Worm (Caenorhabditis elegans) whole organism, late embryonic: ENCODE data around the gene F59B2.14.

Source experiments
- F13H6.1 ChIP-seq: sonication (generic microtip); optimal IDR thresholded peaks from 2 replicates; lab custom pipeline; 2016; ENCODE audit warnings: missing genetic modification characterization, missing compliant biosample characterization
- ceh-6 ChIP-seq: fragments of 200-800 bp; sonication (Bioruptor generic); optimal IDR thresholded peaks from 2 replicates; lab custom pipeline; 2018; ENCODE audit warnings: mild to moderate bottlenecking, missing genetic modification characterization, missing compliant biosample characterization
- ets-4 ChIP-seq: sonication (generic microtip); optimal IDR thresholded peaks from 2 replicates; lab custom pipeline; 2016; ENCODE audit warnings: missing genetic modification characterization, missing compliant biosample characterization
- eyg-1 ChIP-seq: sonication (generic microtip); optimal IDR thresholded peaks from 2 replicates; lab custom pipeline; 2016; ENCODE audit warnings: missing genotype, missing genetic modification characterization, missing compliant biosample characterization
- fkh-10 ChIP-seq: fragments of 150-350 bp; optimal IDR thresholded peaks from 2 replicates; lab custom pipeline; 2014; ENCODE audit warnings: missing biosample characterization, missing genetic modification reagents, missing genetic modification characterization
- hlh-6 ChIP-seq: sonication (generic microtip); optimal IDR thresholded peaks from 2 replicates; lab custom pipeline; 2016; ENCODE audit warnings: missing genotype, missing genetic modification characterization, missing compliant biosample characterization
- lim-6 ChIP-seq: sonication (generic microtip); optimal IDR thresholded peaks from 2 replicates; lab custom pipeline; 2016; ENCODE audit warnings: missing genetic modification characterization, missing compliant biosample characterization
- nhr-11 ChIP-seq: fragments of 150-350 bp; optimal IDR thresholded peaks from 2 replicates; lab custom pipeline; 2014; ENCODE audit warnings: missing biosample characterization, missing genetic modification characterization
- nhr-232 ChIP-seq: sonication (generic microtip); optimal IDR thresholded peaks from 2 replicates; lab custom pipeline; 2016; ENCODE audit warnings: missing genetic modification characterization, missing compliant biosample characterization
- npax-4 ChIP-seq: sonication (generic microtip); optimal IDR thresholded peaks from 2 replicates; lab custom pipeline; 2016; ENCODE audit warnings: missing genetic modification characterization, missing compliant biosample characterization
- rnt-1 ChIP-seq: sonication (generic microtip); optimal IDR thresholded peaks from 2 replicates; lab custom pipeline; 2016; ENCODE audit warnings: missing genetic modification characterization, missing compliant biosample characterization
- sdc-2 ChIP-seq: sonication (generic microtip); optimal IDR thresholded peaks from 2 replicates; lab custom pipeline; 2016; ENCODE audit warnings: missing genotype, missing genetic modification characterization, missing compliant biosample characterization

DNA sequence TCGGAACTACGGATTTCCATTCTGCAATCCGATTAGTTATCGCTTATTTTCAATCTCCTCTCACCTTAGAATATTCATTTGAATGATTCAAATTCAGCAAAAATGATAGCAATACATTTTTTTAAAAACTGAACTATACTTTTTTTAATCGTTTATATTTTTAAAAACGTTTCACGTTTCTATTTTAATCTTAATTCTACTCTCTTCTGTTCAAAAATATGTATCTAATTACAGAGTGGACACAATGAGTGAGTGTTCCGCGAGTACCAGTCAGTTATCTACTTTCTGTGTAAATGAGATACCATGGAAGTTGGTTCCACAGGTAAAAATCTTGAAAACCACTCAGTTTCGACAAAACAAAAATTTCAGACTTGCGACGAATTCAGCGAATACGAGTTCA lies 19.9 kb downstream of the F59B2.14 start, which contains the start of the genes F59B2.15 and zif-1:
- TF ChIP-seq ets-4 (tag; lab: Kevin White, UChicago) (no peak), fkh-10 (GFP tag; lab: Kevin White, UChicago) (no peak), ceh-6 (GFP tag; lab: Kevin White, UChicago) (no peak), F13H6.1 (no peak), hlh-6 (tag; lab: Kevin White, UChicago) (no peak), nhr-11 (no peak), eyg-1 (tag; lab: Kevin White, UChicago) (no peak), lim-6 (tag; lab: Kevin White, UChicago) (no peak), sdc-2 (tag; lab: Kevin White, UChicago) (no peak), rnt-1 (tag; lab: Kevin White, UChicago) (no peak), nhr-232 (tag; lab: Kevin White, UChicago) (no peak), npax-4 (tag; lab: Kevin White, UChicago) (no peak)
